Fruit fly (Drosophila melanogaster) whole organism, prepupa: ENCODE results near the gene Sfp24C1.
A peak's percentile ranks its signal among the peaks of the same experiment; 100 is the strongest.

Experiments
- Blimp-1 ChIP-seq: fragments of 200-800 bp; sonication (Bioruptor generic); optimal IDR thresholded peaks from 3 replicates; lab custom pipeline; 2017; ENCODE audit warnings: missing biosample characterization, missing genetic modification characterization, mild to moderate bottlenecking, moderate library complexity, missing genetic modification reagents
- CG10669 ChIP-seq: fragments of 200-800 bp; sonication (Bioruptor generic); optimal IDR thresholded peaks from 3 replicates; lab custom pipeline; 2018; ENCODE audit warnings: missing biosample characterization, mild to moderate bottlenecking, missing genetic modification characterization, moderate library complexity
- CG11294 ChIP-seq: fragments of 200-800 bp; sonication (Bioruptor generic); IDR thresholded peaks from 2 replicates; pipeline ENCODE4 v1.3.6; 2022; ENCODE audit warnings: missing biosample characterization, missing genetic modification characterization
- CG11762 ChIP-seq: fragments of 200-800 bp; sonication (Bioruptor generic); optimal IDR thresholded peaks from 3 replicates; lab custom pipeline; 2016; ENCODE audit warnings: missing biosample characterization, missing genetic modification characterization; ENCODE audit not compliant: insufficient read depth
- CG11902 ChIP-seq: fragments of 200-800 bp; sonication (Bioruptor generic); optimal IDR thresholded peaks from 3 replicates; lab custom pipeline; 2016; ENCODE audit warnings: missing biosample characterization, missing genetic modification characterization
- CG15336 ChIP-seq: fragments of 200-800 bp; sonication (Bioruptor generic); IDR thresholded peaks from 2 replicates; pipeline ENCODE4 v1.3.6; 2022; ENCODE audit warnings: missing biosample characterization, missing genetic modification characterization
- CG1621 ChIP-seq: fragments of 200-800 bp; sonication (Bioruptor generic); optimal IDR thresholded peaks from 3 replicates; lab custom pipeline; 2018; ENCODE audit warnings: missing biosample characterization, mild to moderate bottlenecking, missing genetic modification characterization
- CG16779 ChIP-seq: fragments of 200-800 bp; sonication (Bioruptor generic); optimal IDR thresholded peaks from 3 replicates; lab custom pipeline; 2017; ENCODE audit warnings: missing biosample characterization, mild to moderate bottlenecking, missing genetic modification characterization
- CG3032 ChIP-seq: fragments of 200-800 bp; optimal IDR thresholded peaks from 2 replicates; lab custom pipeline; 2019; ENCODE audit warnings: missing biosample characterization, mild to moderate bottlenecking, missing genetic modification characterization, moderate library complexity
- CG31627 ChIP-seq: fragments of 200-800 bp; sonication (Bioruptor generic); optimal IDR thresholded peaks from 3 replicates; lab custom pipeline; 2016; ENCODE audit warnings: missing biosample characterization, missing genetic modification characterization
- CG34406 ChIP-seq: fragments of 200-800 bp; sonication (Bioruptor generic); optimal IDR thresholded peaks from 3 replicates; lab custom pipeline; 2016; ENCODE audit warnings: missing biosample characterization, missing genetic modification characterization
- CG3919 ChIP-seq: fragments of 200-800 bp; sonication (Bioruptor generic); optimal IDR thresholded peaks from 3 replicates; lab custom pipeline; 2016; ENCODE audit warnings: missing biosample characterization, missing genetic modification characterization
- CG4318 ChIP-seq: fragments of 200-800 bp; sonication (Bioruptor generic); optimal IDR thresholded peaks from 3 replicates; lab custom pipeline; 2017; ENCODE audit warnings: missing biosample characterization, mild to moderate bottlenecking, missing genetic modification characterization
- CG6163 ChIP-seq: fragments of 200-800 bp; sonication (Bioruptor generic); IDR thresholded peaks from 3 replicates; pipeline ENCODE4 v1.3.6; 2022; ENCODE audit warnings: missing biosample characterization, missing genetic modification characterization
- CG6276 ChIP-seq: fragments of 200-800 bp; sonication (Bioruptor generic); optimal IDR thresholded peaks from 2 replicates; lab custom pipeline; 2017; ENCODE audit warnings: missing biosample characterization, mild to moderate bottlenecking, missing genetic modification characterization
- CG6792 ChIP-seq: fragments of 200-800 bp; sonication (Bioruptor generic); optimal IDR thresholded peaks from 3 replicates; lab custom pipeline; 2016; ENCODE audit warnings: missing biosample characterization, missing genetic modification characterization
- CG6808 ChIP-seq: fragments of 200-800 bp; sonication (Bioruptor generic); optimal IDR thresholded peaks from 3 replicates; lab custom pipeline; 2017; ENCODE audit warnings: missing biosample characterization, missing genetic modification characterization, mild to moderate bottlenecking, moderate library complexity, missing genetic modification reagents
- CG6854 ChIP-seq: fragments of 200-800 bp; sonication (Bioruptor generic); optimal IDR thresholded peaks from 2 replicates; lab custom pipeline; 2017; ENCODE audit warnings: missing biosample characterization, mild to moderate bottlenecking, missing genetic modification characterization
- CG8119 ChIP-seq: fragments of 200-800 bp; sonication (Bioruptor generic); IDR thresholded peaks from 3 replicates; pipeline ENCODE4 v1.3.6; 2022; ENCODE audit warnings: missing biosample characterization, missing genetic modification characterization
- CG8319 ChIP-seq: fragments of 200-800 bp; sonication (Bioruptor generic); optimal IDR thresholded peaks from 3 replicates; lab custom pipeline; 2016; ENCODE audit warnings: missing biosample characterization, missing genetic modification characterization
- CG8632 ChIP-seq: fragments of 200-800 bp; sonication (Bioruptor generic); optimal IDR thresholded peaks from 3 replicates; lab custom pipeline; 2016; ENCODE audit warnings: missing biosample characterization, missing genetic modification characterization
- CG9139 ChIP-seq: fragments of 200-800 bp; sonication (Bioruptor generic); optimal IDR thresholded peaks from 3 replicates; lab custom pipeline; 2017; ENCODE audit warnings: missing biosample characterization, mild to moderate bottlenecking, missing genetic modification characterization
- Eip75B ChIP-seq: fragments of 200-800 bp; sonication (Bioruptor generic); optimal IDR thresholded peaks from 3 replicates; lab custom pipeline; 2016; ENCODE audit warnings: missing biosample characterization, missing genetic modification characterization
- Eip93F ChIP-seq: fragments of 200-800 bp; sonication (Bioruptor generic); optimal IDR thresholded peaks from 2 replicates; lab custom pipeline; 2016; ENCODE audit warnings: missing biosample characterization, mild to moderate bottlenecking, missing genetic modification characterization
- Ets21C ChIP-seq: fragments of 200-800 bp; sonication (Bioruptor generic); optimal IDR thresholded peaks from 3 replicates; lab custom pipeline; 2016; ENCODE audit warnings: missing biosample characterization, missing genetic modification characterization
- Ets96B ChIP-seq: fragments of 200-800 bp; optimal IDR thresholded peaks from 2 replicates; lab custom pipeline; 2019; ENCODE audit warnings: missing biosample characterization, mild to moderate bottlenecking, missing genetic modification characterization, moderate library complexity
- Gug ChIP-seq: fragments of 200-800 bp; sonication (Bioruptor generic); IDR thresholded peaks from 2 replicates; pipeline ENCODE4 v1.3.6; 2022; ENCODE audit warnings: missing biosample characterization, missing genetic modification characterization
- Hr38 ChIP-seq: sonication (Bioruptor generic); optimal IDR thresholded peaks from 2 replicates; lab custom pipeline; 2016; ENCODE audit warnings: missing biosample characterization, missing genetic modification characterization
- Hr39 ChIP-seq: fragments of 200-800 bp; sonication (Bioruptor generic); optimal IDR thresholded peaks from 2 replicates; lab custom pipeline; 2016; ENCODE audit warnings: missing biosample characterization, missing genetic modification characterization
- Hr4 ChIP-seq: fragments of 200-800 bp; sonication (Bioruptor generic); optimal IDR thresholded peaks from 3 replicates; lab custom pipeline; 2016; ENCODE audit warnings: missing biosample characterization, missing genetic modification characterization
- Lpt ChIP-seq: fragments of 200-800 bp; sonication (Bioruptor generic); optimal IDR thresholded peaks from 3 replicates; lab custom pipeline; 2016; ENCODE audit warnings: missing biosample characterization, missing genetic modification characterization
- OdsH ChIP-seq: fragments of 200-800 bp; sonication (Bioruptor generic); optimal IDR thresholded peaks from 3 replicates; lab custom pipeline; 2016; ENCODE audit warnings: missing biosample characterization, missing genetic modification characterization
- Smox ChIP-seq: fragments of 200-800 bp; sonication (Bioruptor generic); optimal IDR thresholded peaks from 3 replicates; lab custom pipeline; 2016; ENCODE audit warnings: missing biosample characterization, missing genetic modification characterization
- Sox102F ChIP-seq: fragments of 200-800 bp; sonication (Bioruptor generic); optimal IDR thresholded peaks from 2 replicates; lab custom pipeline; 2016; ENCODE audit warnings: missing biosample characterization, mild to moderate bottlenecking, missing genetic modification characterization
- Sox14 ChIP-seq: fragments of 200-800 bp; sonication (Bioruptor generic); optimal IDR thresholded peaks from 3 replicates; lab custom pipeline; 2016; ENCODE audit warnings: missing biosample characterization, missing genetic modification characterization
- Sox15 ChIP-seq: fragments of 200-800 bp; sonication (Bioruptor generic); optimal IDR thresholded peaks from 3 replicates; lab custom pipeline; 2016; ENCODE audit warnings: missing biosample characterization, missing genetic modification characterization
- acj6 ChIP-seq: fragments of 200-800 bp; sonication (Bioruptor generic); optimal IDR thresholded peaks from 3 replicates; lab custom pipeline; 2016; ENCODE audit warnings: missing biosample characterization, missing genetic modification characterization
- cyc ChIP-seq: fragments of 200-800 bp; sonication (Bioruptor generic); optimal IDR thresholded peaks from 3 replicates; lab custom pipeline; 2016; ENCODE audit warnings: missing biosample characterization, missing genetic modification characterization
- dac ChIP-seq: fragments of 200-800 bp; sonication (Bioruptor generic); optimal IDR thresholded peaks from 2 replicates; lab custom pipeline; 2017; ENCODE audit warnings: missing biosample characterization, mild to moderate bottlenecking, missing genetic modification characterization
- dsx ChIP-seq: fragments of 200-800 bp; optimal IDR thresholded peaks from 3 replicates; lab custom pipeline; 2019; ENCODE audit warnings: missing biosample characterization, mild to moderate bottlenecking, missing genetic modification characterization, moderate library complexity; ENCODE audit not compliant: poor library complexity, severe bottlenecking
- eg ChIP-seq: fragments of 200-800 bp; sonication (Bioruptor generic); IDR thresholded peaks from 3 replicates; pipeline ENCODE4 v1.3.6; 2022; ENCODE audit warnings: missing biosample characterization, missing genetic modification characterization
- fd59A ChIP-seq: fragments of 200-800 bp; sonication (Bioruptor generic); optimal IDR thresholded peaks from 2 replicates; lab custom pipeline; 2017; ENCODE audit warnings: missing biosample characterization, mild to moderate bottlenecking, missing genetic modification characterization, missing genetic modification reagents
- fd85E ChIP-seq: fragments of 200-800 bp; sonication (Bioruptor generic); optimal IDR thresholded peaks from 3 replicates; lab custom pipeline; 2016; ENCODE audit warnings: missing biosample characterization, missing genetic modification characterization
- lz ChIP-seq: fragments of 200-800 bp; sonication (Bioruptor generic); optimal IDR thresholded peaks from 3 replicates; lab custom pipeline; 2016; ENCODE audit warnings: missing biosample characterization, missing genetic modification characterization
- net ChIP-seq: fragments of 200-800 bp; sonication (Bioruptor generic); optimal IDR thresholded peaks from 3 replicates; lab custom pipeline; 2016; ENCODE audit warnings: missing biosample characterization, missing genetic modification characterization
- pdm3 ChIP-seq: fragments of 200-800 bp; sonication (Bioruptor generic); optimal IDR thresholded peaks from 3 replicates; lab custom pipeline; 2016; ENCODE audit warnings: missing biosample characterization, missing genetic modification characterization
- salr ChIP-seq, 2 experiments: fragments of 200-800 bp; sonication (Bioruptor generic); optimal IDR thresholded peaks; 3 replicates each; lab custom pipeline; 2016 to 2018; ENCODE audit warnings: missing biosample characterization in 2 of 2, missing genetic modification characterization in 2 of 2, mild to moderate bottlenecking in 1 of 2
- spab ChIP-seq: fragments of 200-800 bp; sonication (Bioruptor generic); optimal IDR thresholded peaks from 2 replicates; lab custom pipeline; 2017; ENCODE audit warnings: missing biosample characterization, mild to moderate bottlenecking, missing genetic modification characterization, missing genetic modification reagents
- ss ChIP-seq, 2 experiments: fragments of 200-800 bp; sonication (Bioruptor generic); optimal IDR thresholded peaks; 2 replicates in 1 of 2; 3 replicates in 1 of 2; lab custom pipeline; 2017 to 2018; ENCODE audit warnings: mild to moderate bottlenecking in 2 of 2, missing biosample characterization in 2 of 2, missing genetic modification characterization in 2 of 2, moderate library complexity in 1 of 2
- svp ChIP-seq: fragments of 200-800 bp; sonication (Bioruptor generic); peaks from one replicate; lab custom pipeline; 2016; ENCODE audit warnings: missing biosample characterization, missing genetic modification characterization
- vri ChIP-seq: fragments of 200-800 bp; sonication (Bioruptor generic); optimal IDR thresholded peaks from 3 replicates; lab custom pipeline; 2016; ENCODE audit warnings: missing biosample characterization, mild to moderate bottlenecking, missing genetic modification characterization

Sfp24C1 gene

dm6 chr2L:3657349-3658142 lies 42.9 kb upstream of the Sfp24C1 start:
- TF ChIP-seq Gug (GFP tag; lab: Robert Waterston, UW) (0 out of 2 replicates have a peak, but pooled peaks have one; percentile 8), Eip75B (GFP tag; lab: Kevin White, UChicago) (no peak), CG3032 (tag; lab: Kevin White, UChicago) (peak; percentile 28), CG31627 (GFP tag; lab: Kevin White, UChicago) (peak; percentile 59), CG4318 (GFP tag; lab: Kevin White, UChicago) (peak; percentile 0), salr (GFP tag; optimal IDR thresholded peaks at IDR 0.05; lab: Kevin White, UChicago) (no peak), CG9139 (no peak), CG15336 (GFP tag; lab: Robert Waterston, UW) (peak; percentile 60), CG8119 (GFP tag; lab: Robert Waterston, UW) (peak; percentile 75), CG6808 (GFP tag; lab: Kevin White, UChicago) (no peak), fd85E (GFP tag; lab: Kevin White, UChicago) (no peak), CG11902 (no peak), Ets96B (tag; lab: Kevin White, UChicago) (peak; percentile 22), CG3919 (GFP tag; lab: Kevin White, UChicago) (peak; percentile 19), CG16779 (tag; lab: Kevin White, UChicago) (no peak), Hr4 (peak; percentile 33), CG1621 (tag; lab: Kevin White, UChicago) (no peak), Hr38 (no peak), CG8632 (GFP tag; lab: Kevin White, UChicago) (no peak), CG6854 (no peak), Blimp-1 (GFP tag; lab: Kevin White, UChicago) (no peak), net (GFP tag; lab: Kevin White, UChicago) (no peak), CG6792 (no peak), dac (no peak), OdsH (peak; percentile 18), spab (peak; percentile 3), CG34406 (GFP tag; lab: Kevin White, UChicago) (no peak), CG11762 (no peak), Sox15 (GFP tag; lab: Kevin White, UChicago) (no peak), CG11294 (GFP tag; lab: Robert Waterston, UW) (no peak), CG10669 (no peak), cyc (GFP tag; lab: Kevin White, UChicago) (peak; percentile 50), lz (GFP tag; lab: Kevin White, UChicago) (peak; percentile 34), pdm3 (no peak), fd59A (GFP tag; lab: Kevin White, UChicago) (no peak), CG6276 (GFP tag; lab: Kevin White, UChicago) (no peak), vri (GFP tag; lab: Kevin White, UChicago) (no peak), Smox (GFP tag; lab: Kevin White, UChicago) (no peak), svp (no peak), CG6163 (GFP tag; lab: Robert Waterston, UW) (0 out of 3 replicates have a peak, but pooled peaks have one; percentile 17), Eip93F (GFP tag; lab: Kevin White, UChicago) (no peak), ss (GFP tag; optimal IDR thresholded peaks at IDR 0.05; lab: Kevin White, UChicago) (no peak), eg (peak; percentile 68), Ets21C (GFP tag; lab: Kevin White, UChicago) (peak; percentile 1), Hr39 (GFP tag; lab: Kevin White, UChicago) (peak; percentile 53), CG8319 (GFP tag; lab: Kevin White, UChicago) (no peak), Lpt (GFP tag; lab: Kevin White, UChicago) (peak; percentile 8), dsx (GFP tag; lab: Kevin White, UChicago) (no peak), Sox102F (GFP tag; lab: Kevin White, UChicago) (no peak), Sox14 (GFP tag; lab: Kevin White, UChicago) (no peak), acj6 (GFP tag; lab: Kevin White, UChicago) (peak; percentile 16)
